Worm (Caenorhabditis elegans): ENCODE results near the gene ZK355.2.

DNA sequence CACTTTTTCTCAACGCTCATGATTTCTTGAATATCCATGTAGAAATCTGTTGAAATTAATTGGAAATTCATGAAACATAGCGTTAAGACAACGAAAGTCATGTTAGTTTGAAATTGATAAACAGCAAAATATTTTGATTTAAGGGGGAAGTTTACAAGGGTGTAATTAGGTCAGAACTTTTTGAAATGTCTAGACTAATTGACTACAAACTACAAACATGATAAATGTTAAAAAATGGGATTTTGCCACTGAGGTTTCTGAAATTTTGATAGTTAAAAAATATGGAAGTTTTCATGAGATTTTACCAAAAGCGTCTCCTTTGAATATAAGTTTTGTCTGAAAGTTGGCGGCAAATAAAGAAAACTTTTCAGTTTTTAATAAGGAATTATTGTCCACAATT lies 14.1 kb downstream of the ZK355.2 start, which contains the start of gene irld-65:
- TF ChIP-seq fos-1 (tag; optimal IDR thresholded peaks at IDR 0.05) (no peak), nhr-237 (tag; optimal IDR thresholded peaks at IDR 0.05) (no peak), ceh-82 (tag; optimal IDR thresholded peaks at IDR 0.05) (no peak), jun-1 (tag; optimal IDR thresholded peaks at IDR 0.05) (no peak), mdl-1 (tag; optimal IDR thresholded peaks at IDR 0.05) (no peak), lin-15B (tag; optimal IDR thresholded peaks at IDR 0.05) (no peak), nhr-12 (tag; optimal IDR thresholded peaks at IDR 0.05) (no peak)

Measured in whole organism, L3 larva.